Fruit fly (Drosophila melanogaster): ENCODE measurements around the gene CG7465.

The CG7465 gene

dm6 chr3L:4510317-4510716, 30.2 kb downstream of the CG7465 start:
- no peak for TF ChIP-seq noc (tag; optimal IDR thresholded peaks at IDR 0.05)

- no peak for TF ChIP-seq noc (tag; optimal IDR thresholded peaks at IDR 0.05)
Observed at dm6 chr3L:4516378-4516777, 36.3 kb downstream of the CG7465 start.

dm6 chr3L:4519417-4519931, 39.4 kb downstream of the CG7465 start:
- no peak for TF ChIP-seq noc (tag; optimal IDR thresholded peaks at IDR 0.05)

- no peak for TF ChIP-seq noc (tag; optimal IDR thresholded peaks at IDR 0.05)
Observed at dm6 chr3L:4521809-4522208, 41.7 kb downstream of the CG7465 start.
